Fruit fly (Drosophila melanogaster): ENCODE data around the gene CG5664.

DNA sequence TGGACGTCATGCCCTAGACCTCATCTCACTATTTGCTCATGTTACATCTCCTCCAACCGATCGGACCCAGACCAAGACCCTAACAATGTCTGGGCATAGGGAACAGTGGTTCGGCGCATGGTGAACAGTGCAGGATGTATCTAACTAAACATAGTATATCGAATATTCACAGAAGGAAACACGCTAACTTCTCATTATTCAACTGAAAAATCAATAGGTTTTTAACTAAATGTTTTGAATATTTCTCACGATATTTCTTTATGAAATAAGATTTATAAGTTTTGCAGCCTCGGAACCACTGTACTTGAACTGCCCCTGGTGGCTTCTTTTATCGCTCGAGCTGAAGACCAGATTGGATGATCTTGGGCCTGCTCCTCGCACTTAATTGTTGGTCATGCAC lies 12.5 kb upstream of the CG5664 start:
- TF ChIP-seq Elba2 (GFP tag; optimal IDR thresholded peaks at IDR 0.05) (no peak), MBD-R2 (GFP tag; IDR thresholded peaks at IDR 0.05) (no peak), cas (GFP tag; IDR thresholded peaks at IDR 0.05) (no peak), ATbp (GFP tag; optimal IDR thresholded peaks at IDR 0.05) (peak; percentile 52), Antp (GFP tag; optimal IDR thresholded peaks at IDR 0.05) (peak; percentile 65), CG8944 (GFP tag; optimal IDR thresholded peaks at IDR 0.05) (no peak), ssp (GFP tag; IDR thresholded peaks at IDR 0.05) (peak; percentile 41; the same call in 1 of the 2 replicates), zf30C (GFP tag; optimal IDR thresholded peaks at IDR 0.05) (no peak), CG12391 (tag; optimal IDR thresholded peaks at IDR 0.05) (peak; percentile 75), CG8089 (GFP tag; optimal IDR thresholded peaks at IDR 0.05) (peak; percentile 45)
